Worm (Caenorhabditis elegans): ENCODE data around the gene K11D12.6.

Gene K11D12.6

DNA sequence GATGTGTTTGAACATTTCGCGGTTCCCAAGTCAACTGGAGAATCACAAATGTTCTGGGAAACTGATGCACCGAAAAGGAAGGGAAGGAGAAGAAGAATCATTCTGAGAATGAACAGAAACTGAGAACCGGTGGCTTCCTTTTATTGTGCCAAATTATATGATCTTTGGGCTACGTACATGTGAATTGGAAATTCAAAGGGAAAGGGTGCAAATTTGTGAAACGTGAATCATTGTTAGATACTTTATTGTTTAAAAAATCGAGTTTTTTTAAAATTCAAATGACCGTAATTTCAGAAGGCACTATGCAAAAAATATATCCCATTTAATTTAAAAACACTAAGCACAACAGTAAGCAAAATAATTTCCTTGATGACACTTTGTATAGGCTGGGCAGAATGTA, at the start of gene K11D12.6:
K11D12.6 (minus strand) TSS at position 101 of the 400 bp plus-strand sequence.
- TF ChIP-seq zag-1 (tag; optimal IDR thresholded peaks at IDR 0.05) (no peak), T20F7.1 (GFP tag; optimal IDR thresholded peaks at IDR 0.05) (no peak), ztf-11 (tag; optimal IDR thresholded peaks at IDR 0.05) (no peak), dve-1 (tag; optimal IDR thresholded peaks at IDR 0.05; ENCODE audit: insufficient read depth) (no peak), unc-130 (GFP tag; optimal IDR thresholded peaks at IDR 0.05) (no peak), egl-43 (GFP tag; IDR thresholded peaks at IDR 0.05) (no peak), spr-1 (tag; optimal IDR thresholded peaks at IDR 0.05) (no peak), aly-2 (tag; optimal IDR thresholded peaks at IDR 0.05) (no peak), ama-1 (optimal IDR thresholded peaks at IDR 0.05) (no peak), lin-15B (tag; optimal IDR thresholded peaks at IDR 0.05) (no peak), spr-3 (GFP tag; optimal IDR thresholded peaks at IDR 0.05) (no peak), pqm-1 (tag; optimal IDR thresholded peaks at IDR 0.05) (no peak), nhr-10 (tag; optimal IDR thresholded peaks at IDR 0.05) (no peak)

DNA sequence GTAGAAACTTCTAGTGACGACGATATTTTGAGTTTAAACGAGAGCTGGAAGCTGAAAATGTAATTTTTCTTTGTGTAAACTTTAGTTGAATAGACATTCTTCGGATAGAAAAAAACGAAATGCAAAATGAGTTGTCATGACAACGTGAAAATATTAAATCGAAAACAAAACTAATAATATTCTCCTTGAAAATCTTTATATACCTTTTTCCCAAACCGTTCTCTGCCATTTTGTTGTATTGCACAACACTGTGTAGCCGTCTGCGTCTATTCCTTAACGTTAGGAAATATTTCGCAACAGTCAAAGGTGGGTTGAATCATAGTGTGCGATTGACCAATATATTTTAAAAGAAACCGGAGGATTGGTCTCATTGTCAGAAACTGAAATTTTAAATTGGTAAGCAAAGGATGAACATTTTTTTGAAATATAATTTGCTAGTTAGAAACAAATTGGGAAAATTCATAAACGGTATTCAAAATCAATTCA, 45.9 kb upstream of the K11D12.6 start, which contains the start of gene Y58A7A.3:
Y58A7A.3 (minus strand) TSS at position 51 of the 486 bp plus-strand sequence.
- TF ChIP-seq mep-1 (tag; optimal IDR thresholded peaks at IDR 0.05) (peak; percentile 43), ceh-82 (tag; optimal IDR thresholded peaks at IDR 0.05) (no peak), ceh-44 (GFP tag; IDR thresholded peaks at IDR 0.05) (no peak), lin-13 (GFP tag; optimal IDR thresholded peaks at IDR 0.05) (no peak), spr-1 (tag; optimal IDR thresholded peaks at IDR 0.05) (no peak), F49E8.2 (tag; optimal IDR thresholded peaks at IDR 0.05; ENCODE audit: borderline replicate concordance) (no peak), ceh-62 (tag; optimal IDR thresholded peaks at IDR 0.05) (no peak), daf-12 (tag; optimal IDR thresholded peaks at IDR 0.05) (no peak), ztf-7 (tag; optimal IDR thresholded peaks at IDR 0.05) (peak; percentile 98), hlh-11 (tag; optimal IDR thresholded peaks at IDR 0.05) (peak; percentile 56), ZK546.5 (tag; optimal IDR thresholded peaks at IDR 0.05) (no peak), dve-1 (tag; optimal IDR thresholded peaks at IDR 0.05; ENCODE audit: insufficient read depth) (peak; percentile 57), pqm-1 (tag; optimal IDR thresholded peaks at IDR 0.05) (peak; percentile 43), mxl-3 (GFP tag; optimal IDR thresholded peaks at IDR 0.05) (peak; percentile 32), F37D6.2 (tag; optimal IDR thresholded peaks at IDR 0.05) (no peak), daf-16 (GFP tag; optimal IDR thresholded peaks at IDR 0.05) (no peak), daf-16 (tag; optimal IDR thresholded peaks at IDR 0.05) (peak; percentile 64), hif-1 (tag; optimal IDR thresholded peaks at IDR 0.05) (peak in 1 of 2 experiments; percentile 54), Y48G9A.11 (GFP tag; IDR thresholded peaks at IDR 0.05) (no peak), ceh-20 (GFP tag; IDR thresholded peaks at IDR 0.05) (no peak), fos-1 (tag; optimal IDR thresholded peaks at IDR 0.05) (no peak), unc-62 (GFP tag; optimal IDR thresholded peaks at IDR 0.05 in 1 of 2) (no peak), unc-62 (tag; optimal IDR thresholded peaks at IDR 0.05) (no peak), zfp-2 (tag; optimal IDR thresholded peaks at IDR 0.05) (no peak), mdl-1 (tag; optimal IDR thresholded peaks at IDR 0.05) (peak in 1 of 2 experiments; percentile 67), nhr-6 (tag; optimal IDR thresholded peaks at IDR 0.05) (peak; percentile 19), zag-1 (tag; optimal IDR thresholded peaks at IDR 0.05) (no peak), ceh-28 (tag; optimal IDR thresholded peaks at IDR 0.05) (no peak), nhr-41 (GFP tag; IDR thresholded peaks at IDR 0.05) (no peak), nhr-48 (tag; optimal IDR thresholded peaks at IDR 0.05) (no peak), aly-2 (tag; optimal IDR thresholded peaks at IDR 0.05) (no peak), lin-38 (GFP tag; IDR thresholded peaks at IDR 0.05) (no peak), ama-1 (optimal IDR thresholded peaks at IDR 0.05) (no peak), F26F4.8 (GFP tag; conservative IDR thresholded peaks at IDR 0.05) (no peak), egl-27 (tag; optimal IDR thresholded peaks at IDR 0.05) (no peak), dmd-9 (GFP tag; IDR thresholded peaks at IDR 0.05) (no peak), ces-1 (GFP tag; optimal IDR thresholded peaks at IDR 0.05) (no peak), hlh-30 (tag; optimal IDR thresholded peaks at IDR 0.05; ENCODE audit: insufficient read depth) (peak; percentile 48), nhr-77 (tag; optimal IDR thresholded peaks at IDR 0.05) (peak; percentile 30), dpl-1 (GFP tag; optimal IDR thresholded peaks at IDR 0.05) (peak; percentile 20), madf-5 (GFP tag; IDR thresholded peaks at IDR 0.05) (no peak), dmd-8 (GFP tag; IDR thresholded peaks at IDR 0.05) (no peak), unc-39 (tag; optimal IDR thresholded peaks at IDR 0.05) (no peak), D1046.2 (GFP tag; IDR thresholded peaks at IDR 0.05) (no peak)

Data from whole organism, L4 larva.